Worm (Caenorhabditis elegans) whole organism, young adult: ENCODE results near the gene C28H8.7.

Source experiments
- B0035.1 ChIP-seq: sonication (generic microtip); optimal IDR thresholded peaks from 2 replicates; lab custom pipeline; 2016; ENCODE audit warnings: missing genetic modification characterization, mild to moderate bottlenecking, missing compliant biosample characterization, missing genotype, missing genetic modification reagents
- B0261.1 ChIP-seq: sonication (generic microtip); optimal IDR thresholded peaks from 2 replicates; lab custom pipeline; 2016; ENCODE audit warnings: mild to moderate bottlenecking, missing genetic modification characterization, moderate library complexity, missing compliant biosample characterization
- C06A6.2 ChIP-seq: fragments of 200-800 bp; sonication (Bioruptor generic); conservative IDR thresholded peaks from 2 replicates; pipeline ENCODE4 v1.3.6; 2022; ENCODE audit warnings: missing genetic modification characterization, missing compliant biosample characterization
- D2030.7 ChIP-seq: fragments of 200-800 bp; sonication (Bioruptor generic); IDR thresholded peaks from 2 replicates; pipeline ENCODE4 v1.3.6; 2022; ENCODE audit warnings: missing genetic modification reagents, missing genetic modification characterization, missing compliant biosample characterization
- F33H1.4 ChIP-seq: fragments of 200-800 bp; sonication (Bioruptor generic); IDR thresholded peaks from 2 replicates; pipeline ENCODE4 v1.3.6; 2022; ENCODE audit warnings: missing genetic modification reagents, missing genetic modification characterization, missing compliant biosample characterization
- F37B4.10 ChIP-seq: fragments of 200-800 bp; sonication (Bioruptor generic); IDR thresholded peaks from 2 replicates; pipeline ENCODE4 v1.3.6; 2022; ENCODE audit warnings: missing genetic modification characterization, missing compliant biosample characterization
- F52B5.7 ChIP-seq: sonication (generic microtip); optimal IDR thresholded peaks from 2 replicates; lab custom pipeline; 2016; ENCODE audit warnings: mild to moderate bottlenecking, missing genetic modification characterization, missing compliant biosample characterization
- T26A5.8 ChIP-seq: sonication (generic microtip); optimal IDR thresholded peaks from 2 replicates; lab custom pipeline; 2016; ENCODE audit warnings: missing genetic modification characterization, missing compliant biosample characterization
- Y53F4B.3 ChIP-seq: fragments of 200-800 bp; sonication (Bioruptor generic); IDR thresholded peaks from 2 replicates; pipeline ENCODE4 v1.3.6; 2022; ENCODE audit warnings: missing genetic modification reagents, missing genetic modification characterization, missing compliant biosample characterization
- Y67H2A.10 ChIP-seq: fragments of 200-800 bp; sonication (Bioruptor generic); conservative IDR thresholded peaks from 2 replicates; pipeline ENCODE4 v1.3.6; 2022; ENCODE audit warnings: missing genetic modification reagents, missing genetic modification characterization, missing compliant biosample characterization
- Y95B8A.8 ChIP-seq: fragments of 200-800 bp; sonication (Bioruptor generic); IDR thresholded peaks from 2 replicates; pipeline ENCODE4 v1.3.6; 2022; ENCODE audit warnings: missing genetic modification reagents, missing genetic modification characterization, missing compliant biosample characterization
- ZK185.1 ChIP-seq: sonication (generic microtip); optimal IDR thresholded peaks from 2 replicates; lab custom pipeline; 2016; ENCODE audit warnings: mild to moderate bottlenecking, missing genetic modification characterization, missing compliant biosample characterization; ENCODE audit not compliant: poor library complexity, severe bottlenecking
- akir-1 ChIP-seq: fragments of 200-800 bp; sonication (Bioruptor generic); optimal IDR thresholded peaks from 2 replicates; lab custom pipeline; 2018; ENCODE audit warnings: mild to moderate bottlenecking, missing genetic modification characterization, moderate library complexity, missing compliant biosample characterization
- atf-7 ChIP-seq: sonication (generic microtip); optimal IDR thresholded peaks from 2 replicates; lab custom pipeline; 2017; ENCODE audit warnings: mild to moderate bottlenecking, missing genetic modification characterization, missing compliant biosample characterization
- ceh-100 ChIP-seq: fragments of 200-800 bp; sonication (Bioruptor generic); IDR thresholded peaks from 2 replicates; pipeline ENCODE4 v1.3.6; 2022; ENCODE audit warnings: missing genetic modification reagents, missing genetic modification characterization, missing compliant biosample characterization
- ceh-79 ChIP-seq: sonication (generic microtip); optimal IDR thresholded peaks from 2 replicates; lab custom pipeline; 2017; ENCODE audit warnings: mild to moderate bottlenecking, missing genetic modification characterization, missing compliant biosample characterization
- die-1 ChIP-seq: sonication (generic microtip); optimal IDR thresholded peaks from 2 replicates; lab custom pipeline; 2016; ENCODE audit warnings: missing genotype, mild to moderate bottlenecking, missing genetic modification characterization, missing compliant biosample characterization
- dox-1 ChIP-seq: fragments of 200-800 bp; sonication (Bioruptor generic); IDR thresholded peaks from 2 replicates; pipeline ENCODE4 v1.3.6; 2022; ENCODE audit warnings: missing genetic modification reagents, missing genetic modification characterization, missing compliant biosample characterization
- dpl-1 ChIP-seq: fragments of 150-350 bp; optimal IDR thresholded peaks from 2 replicates; lab custom pipeline; 2014; ENCODE audit warnings: missing biosample characterization, missing genetic modification reagents, missing genetic modification characterization
- egl-44 ChIP-seq: fragments of 200-800 bp; sonication (Bioruptor generic); IDR thresholded peaks from 2 replicates; pipeline ENCODE4 v1.3.6; 2022; ENCODE audit warnings: missing genetic modification reagents, missing genetic modification characterization, missing compliant biosample characterization
- ets-4 ChIP-seq: fragments of 200-800 bp; sonication (Bioruptor generic); optimal IDR thresholded peaks from 2 replicates; lab custom pipeline; 2018; ENCODE audit warnings: mild to moderate bottlenecking, missing genetic modification characterization, missing compliant biosample characterization
- gei-17 ChIP-seq: fragments of 200-800 bp; sonication (Bioruptor generic); optimal IDR thresholded peaks from 2 replicates; lab custom pipeline; 2018; ENCODE audit warnings: mild to moderate bottlenecking, missing genetic modification characterization, missing compliant biosample characterization
- hmg-1.2 ChIP-seq: fragments of 200-800 bp; sonication (Bioruptor generic); IDR thresholded peaks from 2 replicates; pipeline ENCODE4 v1.3.6; 2022; ENCODE audit warnings: missing genetic modification reagents, missing genetic modification characterization, missing compliant biosample characterization
- hmg-20 ChIP-seq: fragments of 200-800 bp; sonication (Bioruptor generic); IDR thresholded peaks from 2 replicates; pipeline ENCODE4 v1.3.6; 2022; ENCODE audit warnings: missing genetic modification reagents, missing genetic modification characterization, missing compliant biosample characterization
- hrde-1 ChIP-seq: sonication (generic microtip); optimal IDR thresholded peaks from 2 replicates; lab custom pipeline; 2016; ENCODE audit warnings: missing genetic modification characterization, mild to moderate bottlenecking, missing compliant biosample characterization, moderate library complexity, missing genotype, missing genetic modification reagents, borderline replicate concordance
- hsf-1 ChIP-seq: fragments of 200-800 bp; sonication (Bioruptor generic); IDR thresholded peaks from 2 replicates; pipeline ENCODE4 v1.3.6; 2022; ENCODE audit warnings: missing genetic modification reagents, missing genetic modification characterization, missing compliant biosample characterization
- let-607 ChIP-seq, 2 experiments: fragments of 200-800 bp in 1 of 2; sonication (Bioruptor generic) in 1 of 2; sonication (generic microtip) in 1 of 2; optimal IDR thresholded peaks; 2 replicates each; lab custom pipeline; 2016 to 2018; ENCODE audit warnings: mild to moderate bottlenecking in 2 of 2, missing compliant biosample characterization in 2 of 2, missing genetic modification characterization in 2 of 2, moderate library complexity in 2 of 2, missing genotype in 1 of 2
- lin-40 ChIP-seq: sonication (generic microtip); optimal IDR thresholded peaks from 2 replicates; lab custom pipeline; 2016; ENCODE audit warnings: missing genetic modification characterization, mild to moderate bottlenecking, missing compliant biosample characterization, missing genotype, missing genetic modification reagents
- lin-54 ChIP-seq: fragments of 200-800 bp; sonication (Bioruptor generic); optimal IDR thresholded peaks from 2 replicates; lab custom pipeline; 2018; ENCODE audit warnings: mild to moderate bottlenecking, missing genetic modification characterization, missing compliant biosample characterization
- lsy-27 ChIP-seq: sonication (generic microtip); optimal IDR thresholded peaks from 2 replicates; lab custom pipeline; 2017; ENCODE audit warnings: missing genetic modification characterization, mild to moderate bottlenecking, missing compliant biosample characterization, antibody characterized with exemption, missing genotype, borderline replicate concordance; ENCODE audit not compliant: insufficient read depth
- madf-10 ChIP-seq: sonication (generic microtip); optimal IDR thresholded peaks from 2 replicates; lab custom pipeline; 2016; ENCODE audit warnings: mild to moderate bottlenecking, missing genetic modification characterization, missing compliant biosample characterization
- madf-6 ChIP-seq: fragments of 200-800 bp; sonication (Bioruptor generic); IDR thresholded peaks from 2 replicates; pipeline ENCODE4 v1.3.6; 2022; ENCODE audit warnings: missing genetic modification reagents, missing genetic modification characterization, missing compliant biosample characterization
- mes-4 ChIP-seq: sonication (generic microtip); optimal IDR thresholded peaks from 2 replicates; lab custom pipeline; 2016; ENCODE audit warnings: missing genotype, missing genetic modification characterization, missing compliant biosample characterization
- nfyb-1 ChIP-seq: fragments of 200-800 bp; sonication (Bioruptor generic); IDR thresholded peaks from 2 replicates; pipeline ENCODE4 v1.3.6; 2022; ENCODE audit warnings: missing genetic modification reagents, missing genetic modification characterization, missing compliant biosample characterization
- nhr-80 ChIP-seq: sonication (generic microtip); optimal IDR thresholded peaks from 2 replicates; lab custom pipeline; 2016; ENCODE audit warnings: missing genetic modification characterization, missing compliant biosample characterization
- rcor-1 ChIP-seq: fragments of 200-800 bp; sonication (Bioruptor generic); IDR thresholded peaks from 2 replicates; pipeline ENCODE4 v1.3.6; 2022; ENCODE audit warnings: missing genetic modification reagents, missing genetic modification characterization, missing compliant biosample characterization
- rec-8 ChIP-seq, 2 experiments: sonication (generic microtip); optimal IDR thresholded peaks; 2 replicates each; lab custom pipeline; 2016; ENCODE audit warnings: mild to moderate bottlenecking in 2 of 2, missing genetic modification characterization in 2 of 2, missing genetic modification reagents in 2 of 2, missing genotype in 2 of 2, missing biosample characterization in 1 of 2, missing compliant biosample characterization in 1 of 2, moderate library complexity in 1 of 2
- repo-1 ChIP-seq: sonication (generic microtip); optimal IDR thresholded peaks from 2 replicates; lab custom pipeline; 2017; ENCODE audit warnings: mild to moderate bottlenecking, missing genetic modification characterization, missing compliant biosample characterization
- rpc-1 ChIP-seq, 2 experiments: fragments of 150-350 bp in 1 of 2; sonication (generic microtip) in 1 of 2; optimal IDR thresholded peaks; 2 replicates each; lab custom pipeline; 2014 to 2018; ENCODE audit warnings: missing biosample characterization in 1 of 2, missing genetic modification characterization in 1 of 2, missing genetic modification reagents in 1 of 2, missing genotype in 1 of 2
- snpc-3.4 ChIP-seq: sonication (generic microtip); optimal IDR thresholded peaks from 2 replicates; lab custom pipeline; 2017; ENCODE audit warnings: missing genetic modification characterization, mild to moderate bottlenecking, missing compliant biosample characterization, antibody characterized with exemption, moderate library complexity, missing genotype, missing genetic modification reagents
- snpc-4 ChIP-seq, 5 experiments: fragments of 150-350 bp in 1 of 5; sonication (generic microtip) in 4 of 5; optimal IDR thresholded peaks; 2 replicates each; lab custom pipeline; 2014 to 2018; ENCODE audit warnings: missing genetic modification characterization in 5 of 5, missing biosample characterization in 3 of 5, antibody characterized with exemption in 2 of 5, mild to moderate bottlenecking in 2 of 5, missing compliant biosample characterization in 2 of 5, missing genotype in 2 of 5, moderate library complexity in 2 of 5, missing genetic modification reagents in 1 of 5
- somi-1 ChIP-seq: fragments of 200-800 bp; sonication (Bioruptor generic); optimal IDR thresholded peaks from 2 replicates; lab custom pipeline; 2018; ENCODE audit warnings: mild to moderate bottlenecking, missing genetic modification characterization, missing compliant biosample characterization
- ztf-18 ChIP-seq: sonication (generic microtip); optimal IDR thresholded peaks from 2 replicates; lab custom pipeline; 2016; ENCODE audit warnings: missing genotype, mild to moderate bottlenecking, missing genetic modification characterization, missing compliant biosample characterization

The C28H8.7 gene

ce11 chrIII:5915926-5916325, 29.1 kb upstream of the C28H8.7 start:
- TF ChIP-seq hmg-1.2 (GFP tag; lab: Robert Waterston, UW) (0 out of 2 replicates have a peak, but pooled peaks have one; percentile 6), dox-1 (GFP tag; lab: Robert Waterston, UW) (peak; percentile 55), nhr-80 (tag; lab: Kevin White, UChicago) (peak; percentile 88), mes-4 (tag; lab: Kevin White, UChicago) (no peak), ets-4 (GFP tag; lab: Kevin White, UChicago) (no peak), ZK185.1 (tag; lab: Kevin White, UChicago) (peak; percentile 2)

ce11 chrIII:5914717-5915116, 27.9 kb upstream of the C28H8.7 start:
- TF ChIP-seq nfyb-1 (peak; percentile 54; the same call in 1 of the 2 replicates), die-1 (peak; percentile 12), F52B5.7 (tag; lab: Kevin White, UChicago) (peak; percentile 3), nhr-80 (tag; lab: Kevin White, UChicago) (peak; percentile 67), egl-44 (no peak), hrde-1 (peak; percentile 50), ceh-100 (GFP tag; lab: Robert Waterston, UW) (no peak), repo-1 (tag; lab: Kevin White, UChicago) (no peak), hsf-1 (no peak), somi-1 (no peak), snpc-4 (GFP tag; optimal IDR thresholded peaks at IDR 0.05; lab: Kevin White, UChicago) (no peak), snpc-4 (tag; optimal IDR thresholded peaks at IDR 0.05; lab: Kevin White, UChicago) (peak in 3 of 4 experiments; percentile 13 to 42 (median 35)), hmg-20 (GFP tag; lab: Robert Waterston, UW) (no peak), dox-1 (GFP tag; lab: Robert Waterston, UW) (peak; percentile 40; the same call in 1 of the 2 replicates), akir-1 (GFP tag; lab: Kevin White, UChicago) (no peak), D2030.7 (0 out of 2 replicates have a peak, but pooled peaks have one; percentile 35), let-607 (tag; optimal IDR thresholded peaks at IDR 0.05; lab: Kevin White, UChicago) (peak; percentile 77 to 79), atf-7 (tag; lab: Kevin White, UChicago) (no peak), Y53F4B.3 (GFP tag; lab: Robert Waterston, UW) (no peak), lin-54 (GFP tag; lab: Kevin White, UChicago) (peak; percentile 33), rec-8 (tag; optimal IDR thresholded peaks at IDR 0.05; lab: Kevin White, UChicago) (no peak), rpc-1 (optimal IDR thresholded peaks at IDR 0.05; lab: Kevin White, UChicago) (no peak), rpc-1 (tag; optimal IDR thresholded peaks at IDR 0.05; lab: Kevin White, UChicago) (no peak), mes-4 (tag; lab: Kevin White, UChicago) (peak; percentile 1), lsy-27 (tag; lab: Kevin White, UChicago) (no peak), snpc-3.4 (tag; lab: Kevin White, UChicago) (peak; percentile 35), hmg-1.2 (GFP tag; lab: Robert Waterston, UW) (peak; percentile 26; the same call in 1 of the 2 replicates), T26A5.8 (no peak), ceh-79 (tag; lab: Kevin White, UChicago) (no peak), lin-40 (no peak), madf-6 (GFP tag; lab: Robert Waterston, UW) (peak; percentile 23; the same call in 1 of the 2 replicates)

ce11 chrIII:5908408-5908807, 21.6 kb upstream of the C28H8.7 start, which contains the start of gene C28H8.3:
TSS of gene C28H8.3 (plus strand) at chrIII:5908700.
- TF ChIP-seq F33H1.4 (GFP tag; lab: Robert Waterston, UW) (no peak), madf-6 (GFP tag; lab: Robert Waterston, UW) (no peak), hsf-1 (peak; percentile 53), nfyb-1 (peak; percentile 40; the same call in 1 of the 2 replicates), B0261.1 (tag; lab: Kevin White, UChicago) (no peak), Y67H2A.10 (GFP tag; lab: Robert Waterston, UW) (no peak), gei-17 (GFP tag; lab: Kevin White, UChicago) (no peak), ets-4 (GFP tag; lab: Kevin White, UChicago) (no peak), dpl-1 (no peak), madf-10 (tag; lab: Kevin White, UChicago) (no peak), F37B4.10 (GFP tag; lab: Robert Waterston, UW) (no peak), ztf-18 (tag; lab: Kevin White, UChicago) (no peak), B0035.1 (tag; lab: Kevin White, UChicago) (no peak), C06A6.2 (GFP tag; lab: Robert Waterston, UW) (no peak), Y95B8A.8 (GFP tag; lab: Robert Waterston, UW) (no peak), rcor-1 (no peak), hmg-1.2 (GFP tag; lab: Robert Waterston, UW) (peak; percentile 19; the same call in 1 of the 2 replicates)
